Worm (Caenorhabditis elegans): ENCODE results near the gene Y26G10.4.

Gene Y26G10.4

ce11 chrV:17673343-17673742, 25.7 kb downstream of the Y26G10.4 start, which contains the start of gene str-93:
Gene str-93, minus strand, starts transcription at chrV:17673443.
- no peak for TF ChIP-seq unc-39 (tag; optimal IDR thresholded peaks at IDR 0.05)
- no peak for TF ChIP-seq nhr-237 (tag; optimal IDR thresholded peaks at IDR 0.05)
- TF ChIP-seq sem-2 (GFP tag; optimal IDR thresholded peaks at IDR 0.05): no peak
- no peak for TF ChIP-seq tbx-8 (GFP tag; optimal IDR thresholded peaks at IDR 0.05)
- no peak for TF ChIP-seq nhr-28 (tag; optimal IDR thresholded peaks at IDR 0.05)
- no peak for TF ChIP-seq snpc-4 (tag; optimal IDR thresholded peaks at IDR 0.05)
- TF ChIP-seq unc-120 (tag; optimal IDR thresholded peaks at IDR 0.05; ENCODE audit: poor library complexity, severe bottlenecking): no peak
- no peak for TF ChIP-seq mep-1 (tag; optimal IDR thresholded peaks at IDR 0.05)
- no peak for TF ChIP-seq sptf-1 (tag; optimal IDR thresholded peaks at IDR 0.05)
- TF ChIP-seq lin-32 (GFP tag; optimal IDR thresholded peaks at IDR 0.05): no peak
- TF ChIP-seq ceh-43 (GFP tag; optimal IDR thresholded peaks at IDR 0.05): no peak
- no peak for TF ChIP-seq nhr-2 (tag; optimal IDR thresholded peaks at IDR 0.05)
- TF ChIP-seq ces-1 (GFP tag; optimal IDR thresholded peaks at IDR 0.05): no peak
- no peak for TF ChIP-seq ham-2 (GFP tag; optimal IDR thresholded peaks at IDR 0.05)

- TF ChIP-seq ces-1 (GFP tag; optimal IDR thresholded peaks at IDR 0.05) (no peak), ceh-83 (GFP tag; optimal IDR thresholded peaks at IDR 0.05) (no peak), lin-32 (GFP tag; optimal IDR thresholded peaks at IDR 0.05) (no peak), zip-8 (tag; optimal IDR thresholded peaks at IDR 0.05) (no peak), mls-2 (tag; optimal IDR thresholded peaks at IDR 0.05) (no peak)
Observed at ce11 chrV:17668531-17668930, 30.5 kb downstream of the Y26G10.4 start, which contains the start of gene str-89. Gene str-89, plus strand, starts transcription at chrV:17668831.

ce11 chrV:17667676-17668075, 31.3 kb downstream of the Y26G10.4 start, which contains the start of gene F59A1.12:
Gene F59A1.12, minus strand, starts transcription at chrV:17667776.
- no peak for TF ChIP-seq lin-32 (GFP tag; optimal IDR thresholded peaks at IDR 0.05)
- TF ChIP-seq ceh-39 (tag; optimal IDR thresholded peaks at IDR 0.05): no peak
- TF ChIP-seq ceh-83 (GFP tag; optimal IDR thresholded peaks at IDR 0.05): no peak
- no peak for TF ChIP-seq mab-5 (tag; optimal IDR thresholded peaks at IDR 0.05)
- TF ChIP-seq ham-2 (GFP tag; optimal IDR thresholded peaks at IDR 0.05): no peak
- no peak for TF ChIP-seq drap-1 (GFP tag; optimal IDR thresholded peaks at IDR 0.05)
- no peak for TF ChIP-seq elt-1 (tag; optimal IDR thresholded peaks at IDR 0.05; ENCODE audit: borderline replicate concordance, insufficient read depth)
- TF ChIP-seq lin-13 (tag; optimal IDR thresholded peaks at IDR 0.05): no peak
- no peak for TF ChIP-seq unc-39 (tag; optimal IDR thresholded peaks at IDR 0.05)
- no peak for TF ChIP-seq ztf-11 (tag; optimal IDR thresholded peaks at IDR 0.05)
- TF ChIP-seq unc-120 (tag; optimal IDR thresholded peaks at IDR 0.05; ENCODE audit: poor library complexity, severe bottlenecking): no peak

- TF ChIP-seq ces-1 (GFP tag; optimal IDR thresholded peaks at IDR 0.05) (no peak), drap-1 (GFP tag; optimal IDR thresholded peaks at IDR 0.05) (no peak), lsy-2 (tag; optimal IDR thresholded peaks at IDR 0.05) (no peak), unc-120 (tag; optimal IDR thresholded peaks at IDR 0.05; ENCODE audit: poor library complexity, severe bottlenecking) (no peak), mls-2 (tag; optimal IDR thresholded peaks at IDR 0.05) (no peak), snpc-4 (tag; optimal IDR thresholded peaks at IDR 0.05) (no peak), zip-8 (tag; optimal IDR thresholded peaks at IDR 0.05) (no peak), sptf-1 (tag; optimal IDR thresholded peaks at IDR 0.05) (no peak), cnd-1 (tag; optimal IDR thresholded peaks at IDR 0.05) (no peak), M03D4.4 (tag; optimal IDR thresholded peaks at IDR 0.05) (no peak), tbx-8 (GFP tag; optimal IDR thresholded peaks at IDR 0.05) (no peak), ztf-11 (tag; optimal IDR thresholded peaks at IDR 0.05) (no peak), hlh-1 (tag; optimal IDR thresholded peaks at IDR 0.05) (no peak), flh-1 (GFP tag; optimal IDR thresholded peaks at IDR 0.05) (no peak), unc-39 (tag; optimal IDR thresholded peaks at IDR 0.05) (no peak), bed-3 (GFP tag; optimal IDR thresholded peaks at IDR 0.05) (no peak), elt-1 (tag; optimal IDR thresholded peaks at IDR 0.05; ENCODE audit: borderline replicate concordance, insufficient read depth) (no peak), lin-13 (tag; optimal IDR thresholded peaks at IDR 0.05) (no peak), sem-2 (GFP tag; optimal IDR thresholded peaks at IDR 0.05) (no peak), ceh-83 (GFP tag; optimal IDR thresholded peaks at IDR 0.05) (no peak)
Observed at ce11 chrV:17665906-17666305, 33.1 kb downstream of the Y26G10.4 start, which contains the start of gene F59A1.11. Gene F59A1.11, minus strand, starts transcription at chrV:17666006.

- no peak for TF ChIP-seq blmp-1 (tag; optimal IDR thresholded peaks at IDR 0.05)
Observed at ce11 chrV:17664367-17664766, 34.6 kb downstream of the Y26G10.4 start.

Data from whole organism, mixed stage, embryonic.